Fruit fly (Drosophila melanogaster) whole organism, embryonic: ENCODE results near the gene CG42710.

Experiments used
- CG10274 ChIP-seq: fragments of 200-800 bp; sonication (Bioruptor generic); optimal IDR thresholded peaks from 3 replicates; lab custom pipeline; 2017; ENCODE audit warnings: missing biosample characterization, mild to moderate bottlenecking, missing genetic modification characterization
- CG10543 ChIP-seq: fragments of 200-800 bp; sonication (Bioruptor generic); optimal IDR thresholded peaks from 3 replicates; lab custom pipeline; 2017; ENCODE audit warnings: missing biosample characterization, mild to moderate bottlenecking, missing genetic modification characterization, moderate library complexity
- CG11504 ChIP-seq: fragments of 200-800 bp; sonication (Bioruptor generic); optimal IDR thresholded peaks from 3 replicates; lab custom pipeline; 2019; ENCODE audit warnings: missing biosample characterization, mild to moderate bottlenecking, missing genetic modification characterization, moderate library complexity
- CG11560 ChIP-seq: fragments of 200-800 bp; sonication (Bioruptor generic); IDR thresholded peaks from 3 replicates; pipeline ENCODE4 v1.3.6; 2022; ENCODE audit warnings: missing biosample characterization, missing genetic modification characterization
- CG12155 ChIP-seq: fragments of 200-800 bp; sonication (Bioruptor generic); optimal IDR thresholded peaks from 3 replicates; lab custom pipeline; 2016; ENCODE audit warnings: missing biosample characterization, missing genetic modification characterization
- CG12391 ChIP-seq: fragments of 200-800 bp; sonication (Bioruptor generic); optimal IDR thresholded peaks from 3 replicates; lab custom pipeline; 2018; ENCODE audit warnings: missing biosample characterization, mild to moderate bottlenecking, missing genetic modification characterization, moderate library complexity
- CG13287 ChIP-seq: fragments of 200-800 bp; sonication (Bioruptor generic); IDR thresholded peaks from 2 replicates; pipeline ENCODE4 v1.3.6; 2022; ENCODE audit warnings: missing biosample characterization, missing genetic modification characterization; ENCODE audit not compliant: partially characterized antibody
- CG13624 ChIP-seq: fragments of 200-800 bp; sonication (Bioruptor generic); optimal IDR thresholded peaks from 2 replicates; lab custom pipeline; 2016; ENCODE audit warnings: missing biosample characterization, missing genetic modification characterization
- CG15601 ChIP-seq: fragments of 200-800 bp; sonication (Bioruptor generic); optimal IDR thresholded peaks from 3 replicates; lab custom pipeline; 2019; ENCODE audit warnings: missing biosample characterization, mild to moderate bottlenecking, missing genetic modification characterization, moderate library complexity
- CG17186 ChIP-seq: fragments of 200-800 bp; sonication (Bioruptor generic); optimal IDR thresholded peaks from 3 replicates; lab custom pipeline; 2017; ENCODE audit warnings: missing biosample characterization, missing genetic modification reagents, missing genetic modification characterization
- CG2116 ChIP-seq: fragments of 200-800 bp; sonication (Bioruptor generic); optimal IDR thresholded peaks from 3 replicates; lab custom pipeline; 2018; ENCODE audit warnings: missing biosample characterization, mild to moderate bottlenecking, missing genetic modification characterization
- CG31365 ChIP-seq: fragments of 200-800 bp; sonication (Bioruptor generic); optimal IDR thresholded peaks from 2 replicates; lab custom pipeline; 2018; ENCODE audit warnings: missing biosample characterization, mild to moderate bottlenecking, missing genetic modification characterization
- CG32532 ChIP-seq: fragments of 200-800 bp; sonication (Bioruptor generic); IDR thresholded peaks from 2 replicates; pipeline ENCODE4 v1.3.6; 2022; ENCODE audit warnings: missing biosample characterization, missing genetic modification characterization
- CG32772 ChIP-seq: fragments of 200-800 bp; sonication (Bioruptor generic); IDR thresholded peaks from 2 replicates; pipeline ENCODE4 v1.3.6; 2022; ENCODE audit warnings: missing biosample characterization, missing genetic modification characterization
- CG3281 ChIP-seq: fragments of 200-800 bp; sonication (Bioruptor generic); optimal IDR thresholded peaks from 3 replicates; lab custom pipeline; 2017; ENCODE audit warnings: missing biosample characterization, mild to moderate bottlenecking, missing genetic modification characterization
- CG3847 ChIP-seq: fragments of 200-800 bp; sonication (Bioruptor generic); IDR thresholded peaks from 2 replicates; pipeline ENCODE4 v1.3.6; 2022; ENCODE audit warnings: missing biosample characterization, missing genetic modification characterization
- CG42726 ChIP-seq: fragments of 200-800 bp; sonication (Bioruptor generic); IDR thresholded peaks from 2 replicates; pipeline ENCODE4 v1.3.6; 2022; ENCODE audit warnings: missing biosample characterization, missing genetic modification characterization; ENCODE audit not compliant: partially characterized antibody
- CG6272 ChIP-seq: fragments of 200-800 bp; sonication (Bioruptor generic); IDR thresholded peaks from 2 replicates; pipeline ENCODE4 v1.3.6; 2022; ENCODE audit warnings: missing biosample characterization, missing genetic modification characterization
- CG9609 ChIP-seq: fragments of 200-800 bp; sonication (Bioruptor generic); optimal IDR thresholded peaks from 3 replicates; lab custom pipeline; 2016; ENCODE audit warnings: missing biosample characterization, missing genetic modification characterization
- CG9932 ChIP-seq: fragments of 200-800 bp; sonication (Bioruptor generic); IDR thresholded peaks from 2 replicates; pipeline ENCODE4 v1.3.6; 2022; ENCODE audit warnings: missing biosample characterization, missing genetic modification characterization
- CTCF ChIP-seq: fragments of 200-800 bp; sonication (Bioruptor generic); optimal IDR thresholded peaks from 2 replicates; lab custom pipeline; 2017; ENCODE audit warnings: missing biosample characterization, mild to moderate bottlenecking, missing genetic modification characterization, moderate library complexity
- CoRest ChIP-seq: fragments of 200-800 bp; sonication (Bioruptor generic); optimal IDR thresholded peaks from 3 replicates; lab custom pipeline; 2018; ENCODE audit warnings: missing biosample characterization, mild to moderate bottlenecking, missing genetic modification characterization, moderate library complexity
- D19A ChIP-seq: fragments of 200-800 bp; optimal IDR thresholded peaks from 3 replicates; lab custom pipeline; 2019; ENCODE audit warnings: missing biosample characterization, mild to moderate bottlenecking, missing genetic modification characterization, moderate library complexity
- Dek ChIP-seq: fragments of 200-800 bp; sonication (Bioruptor generic); optimal IDR thresholded peaks from 3 replicates; lab custom pipeline; 2019; ENCODE audit warnings: missing biosample characterization, mild to moderate bottlenecking, missing genetic modification characterization, moderate library complexity
- GATAe ChIP-seq: fragments of 200-800 bp; sonication (Bioruptor generic); conservative IDR thresholded peaks from 2 replicates; pipeline ENCODE4 v1.3.6; 2022; ENCODE audit warnings: missing biosample characterization, missing genetic modification characterization
- HLHmδ ChIP-seq: fragments of 200-800 bp; sonication (Bioruptor generic); optimal IDR thresholded peaks from 2 replicates; lab custom pipeline; 2018; ENCODE audit warnings: missing biosample characterization, mild to moderate bottlenecking, missing genetic modification characterization, moderate library complexity
- Lhr ChIP-seq: fragments of 200-800 bp; sonication (Bioruptor generic); optimal IDR thresholded peaks from 3 replicates; lab custom pipeline; 2017; ENCODE audit warnings: mild to moderate bottlenecking, missing biosample characterization, missing genetic modification reagents, missing genetic modification characterization
- MBD-R2 ChIP-seq: fragments of 200-800 bp; sonication (Bioruptor generic); IDR thresholded peaks from 2 replicates; pipeline ENCODE4 v1.3.6; 2022; ENCODE audit warnings: missing biosample characterization, missing genetic modification characterization
- Mrtf ChIP-seq: fragments of 200-800 bp; sonication (Bioruptor generic); IDR thresholded peaks from 3 replicates; pipeline ENCODE4 v1.3.6; 2022; ENCODE audit warnings: missing biosample characterization, missing genetic modification characterization
- Nf-YC ChIP-seq: fragments of 200-800 bp; optimal IDR thresholded peaks from 3 replicates; lab custom pipeline; 2019; ENCODE audit warnings: missing biosample characterization, mild to moderate bottlenecking, missing genetic modification characterization, moderate library complexity
- PHDP ChIP-seq: fragments of 200-800 bp; sonication (Bioruptor generic); optimal IDR thresholded peaks from 3 replicates; lab custom pipeline; 2018; ENCODE audit warnings: missing biosample characterization, mild to moderate bottlenecking, missing genetic modification characterization, moderate library complexity
- Sry-β ChIP-seq: fragments of 200-800 bp; sonication (Bioruptor generic); optimal IDR thresholded peaks from 2 replicates; lab custom pipeline; 2018; ENCODE audit warnings: missing biosample characterization, mild to moderate bottlenecking, missing genetic modification characterization, moderate library complexity
- Ssrp ChIP-seq: fragments of 200-800 bp; sonication (Bioruptor generic); optimal IDR thresholded peaks from 2 replicates; lab custom pipeline; 2018; ENCODE audit warnings: missing biosample characterization, mild to moderate bottlenecking, missing genetic modification characterization, moderate library complexity
- cg ChIP-seq: fragments of 200-800 bp; sonication (Bioruptor generic); optimal IDR thresholded peaks from 3 replicates; lab custom pipeline; 2019; ENCODE audit warnings: missing biosample characterization, mild to moderate bottlenecking, missing genetic modification characterization, moderate library complexity
- chif ChIP-seq, 2 experiments: fragments of 200-800 bp; sonication (Bioruptor generic); optimal IDR thresholded peaks; 3 replicates each; lab custom pipeline; 2016; ENCODE audit warnings: missing biosample characterization in 2 of 2, missing genetic modification characterization in 2 of 2
- crp ChIP-seq, 2 experiments: fragments of 200-800 bp; sonication (Bioruptor generic); optimal IDR thresholded peaks; 2 replicates in 1 of 2; 3 replicates in 1 of 2; lab custom pipeline; 2017; ENCODE audit warnings: missing biosample characterization in 2 of 2, missing genetic modification characterization in 2 of 2, mild to moderate bottlenecking in 1 of 2, moderate library complexity in 1 of 2
- da ChIP-seq: fragments of 200-800 bp; sonication (Bioruptor generic); optimal IDR thresholded peaks from 2 replicates; lab custom pipeline; 2016; ENCODE audit warnings: missing biosample characterization, missing genetic modification characterization
- danr ChIP-seq: fragments of 200-800 bp; sonication (Bioruptor generic); IDR thresholded peaks from 2 replicates; pipeline ENCODE4 v1.3.6; 2022; ENCODE audit warnings: missing biosample characterization, missing genetic modification characterization
- ewg ChIP-seq: fragments of 200-800 bp; sonication (Bioruptor generic); optimal IDR thresholded peaks from 3 replicates; lab custom pipeline; 2017; ENCODE audit warnings: mild to moderate bottlenecking, missing biosample characterization, missing genetic modification reagents, missing genetic modification characterization
- exex ChIP-seq: fragments of 200-800 bp; sonication (Bioruptor generic); optimal IDR thresholded peaks from 4 replicates; lab custom pipeline; 2018; ENCODE audit warnings: missing biosample characterization, mild to moderate bottlenecking, missing genetic modification characterization, moderate library complexity
- eyg ChIP-seq: fragments of 200-800 bp; sonication (Bioruptor generic); optimal IDR thresholded peaks from 3 replicates; lab custom pipeline; 2016; ENCODE audit warnings: missing biosample characterization, missing genetic modification characterization
- gsb-n ChIP-seq: fragments of 200-800 bp; sonication (Bioruptor generic); optimal IDR thresholded peaks from 3 replicates; lab custom pipeline; 2018; ENCODE audit warnings: missing biosample characterization, mild to moderate bottlenecking, missing genetic modification characterization
- knrl ChIP-seq: fragments of 200-800 bp; sonication (Bioruptor generic); IDR thresholded peaks from 3 replicates; pipeline ENCODE4 v1.3.6; 2022; ENCODE audit warnings: missing biosample characterization, missing genetic modification characterization; ENCODE audit not compliant: partially characterized antibody
- nom ChIP-seq: fragments of 200-800 bp; sonication (Bioruptor generic); optimal IDR thresholded peaks from 2 replicates; lab custom pipeline; 2017; ENCODE audit warnings: missing biosample characterization, missing genetic modification characterization, mild to moderate bottlenecking, moderate library complexity, missing genetic modification reagents
- onecut ChIP-seq: fragments of 200-800 bp; sonication (Bioruptor generic); IDR thresholded peaks from 2 replicates; pipeline ENCODE4 v1.3.6; 2022; ENCODE audit warnings: missing biosample characterization, missing genetic modification characterization
- peb ChIP-seq: fragments of 200-800 bp; sonication (Bioruptor generic); IDR thresholded peaks from 2 replicates; pipeline ENCODE4 v1.3.6; 2022; ENCODE audit warnings: missing biosample characterization, missing genetic modification characterization
- pfk ChIP-seq: fragments of 200-800 bp; sonication (Bioruptor generic); optimal IDR thresholded peaks from 2 replicates; lab custom pipeline; 2018; ENCODE audit warnings: missing biosample characterization, mild to moderate bottlenecking, missing genetic modification characterization, moderate library complexity
- run ChIP-seq: fragments of 200-800 bp; sonication (Bioruptor generic); optimal IDR thresholded peaks from 3 replicates; lab custom pipeline; 2018; ENCODE audit warnings: missing biosample characterization, mild to moderate bottlenecking, missing genetic modification characterization
- slbo ChIP-seq: fragments of 200-800 bp; sonication (Bioruptor generic); IDR thresholded peaks from 2 replicates; pipeline ENCODE4 v1.3.6; 2022; ENCODE audit warnings: missing biosample characterization, missing genetic modification characterization
- tup ChIP-seq: fragments of 200-800 bp; sonication (Bioruptor generic); optimal IDR thresholded peaks from 2 replicates; lab custom pipeline; 2016; ENCODE audit warnings: missing biosample characterization, mild to moderate bottlenecking, missing genetic modification characterization, moderate library complexity
- yki ChIP-seq: fragments of >200 bp; optimal IDR thresholded peaks from 3 replicates; lab custom pipeline; 2018

Gene CG42710

DNA sequence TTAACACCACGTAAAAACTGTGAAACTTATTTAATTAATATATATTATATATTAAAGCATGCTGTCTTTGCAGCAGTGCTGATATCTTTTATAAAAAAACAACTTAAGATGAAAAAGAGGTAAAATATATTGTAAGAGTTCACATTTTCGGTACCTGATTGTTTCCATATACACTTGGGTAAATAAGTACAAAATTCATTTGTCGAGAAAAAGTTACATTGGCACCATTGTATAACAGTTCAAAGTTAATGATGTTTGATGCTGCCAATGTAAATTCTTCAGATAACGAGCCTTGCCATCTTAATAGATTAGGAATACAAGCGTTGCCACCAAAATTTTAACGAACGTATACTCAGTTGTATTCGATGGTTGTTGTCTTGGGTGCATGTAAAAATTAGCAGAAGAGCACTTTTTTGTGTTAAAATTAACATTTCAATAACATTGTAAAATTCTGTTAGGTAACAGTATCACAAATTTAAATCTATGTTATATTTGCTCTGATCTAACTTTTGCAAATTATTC is 41.5 kb downstream of the CG42710 start (continued):
- peak; percentile 38 for TF ChIP-seq CG2116
- no peak for TF ChIP-seq CG11560 (tag; lab: Robert Waterston, UW)
- TF ChIP-seq MBD-R2 (GFP tag; lab: Robert Waterston, UW), result no peak
- no peak for TF ChIP-seq ewg (GFP tag; lab: Kevin White, UChicago)
- no peak for TF ChIP-seq CG9609 (GFP tag; lab: Kevin White, UChicago)
- TF ChIP-seq D19A (tag; lab: Kevin White, UChicago), result no peak
- no peak for TF ChIP-seq pfk
- TF ChIP-seq nom, result no peak
- TF ChIP-seq CG9932 (GFP tag; lab: Robert Waterston, UW), result no peak
- no peak for TF ChIP-seq CG32532 (GFP tag; lab: Robert Waterston, UW)
- TF ChIP-seq tup (GFP tag; lab: Kevin White, UChicago), result no peak
- no peak for TF ChIP-seq eyg (GFP tag; lab: Kevin White, UChicago)
- TF ChIP-seq da (GFP tag; lab: Kevin White, UChicago), result no peak
- peak; percentile 29 for TF ChIP-seq CG15601 (tag; lab: Kevin White, UChicago)
- peak; percentile 76 for TF ChIP-seq CG3847 (GFP tag; lab: Robert Waterston, UW)
- TF ChIP-seq onecut (GFP tag; lab: Robert Waterston, UW), result no peak
- TF ChIP-seq gsb-n (tag; lab: Kevin White, UChicago), result no peak
- TF ChIP-seq CG3281, result no peak
- TF ChIP-seq Dek (tag; lab: Kevin White, UChicago), result no peak
- no peak; the same call in 2 of the 3 replicates for TF ChIP-seq knrl
- TF ChIP-seq CG31365 (tag; lab: Kevin White, UChicago), result no peak
- no peak for TF ChIP-seq HLHmδ (GFP tag; lab: Kevin White, UChicago)
- no peak for TF ChIP-seq cg (GFP tag; lab: Kevin White, UChicago)
- no peak for TF ChIP-seq Mrtf (GFP tag; lab: Robert Waterston, UW)
- peak; percentile 23 for TF ChIP-seq Nf-YC (tag; lab: Kevin White, UChicago)
- TF ChIP-seq CG12155 (GFP tag; lab: Kevin White, UChicago), result no peak
- no peak for TF ChIP-seq chif (GFP tag; optimal IDR thresholded peaks at IDR 0.05; lab: Kevin White, UChicago)
- TF ChIP-seq danr (GFP tag; lab: Robert Waterston, UW), result no peak
- no peak for TF ChIP-seq run (tag; lab: Kevin White, UChicago)
- no peak for TF ChIP-seq Ssrp
- no peak for TF ChIP-seq crp (GFP tag; optimal IDR thresholded peaks at IDR 0.05; lab: Kevin White, UChicago)
- no peak for TF ChIP-seq CG32772 (GFP tag; lab: Robert Waterston, UW)
- no peak for TF ChIP-seq peb (GFP tag; lab: Robert Waterston, UW)
- TF ChIP-seq GATAe (GFP tag; lab: Robert Waterston, UW), result no peak
- TF ChIP-seq exex, result peak; percentile 1
- TF ChIP-seq PHDP (tag; lab: Kevin White, UChicago), result no peak
- TF ChIP-seq CG10274 (GFP tag; lab: Kevin White, UChicago), result no peak
- 0 out of 2 replicates have a peak, but pooled peaks have one; percentile 14 for TF ChIP-seq slbo (GFP tag; lab: Robert Waterston, UW)
- peak; percentile 8 for TF ChIP-seq CG11504 (tag; lab: Kevin White, UChicago)
- no peak; the same call in 1 of the 2 replicates for TF ChIP-seq CG13287
- TF ChIP-seq CG42726 (GFP tag; lab: Robert Waterston, UW), result peak; percentile 39; the same call in 1 of the 2 replicates
- no peak for TF ChIP-seq CG13624 (GFP tag; lab: Kevin White, UChicago)
- no peak for TF ChIP-seq CG6272 (GFP tag; lab: Robert Waterston, UW)
- TF ChIP-seq CG12391, result peak; percentile 9
- TF ChIP-seq Lhr (GFP tag; lab: Kevin White, UChicago), result peak; percentile 54
- peak; percentile 2 for TF ChIP-seq yki (lab: Kevin White, UChicago)
- TF ChIP-seq CoRest (tag; lab: Kevin White, UChicago), result peak; percentile 5
- TF ChIP-seq Sry-β (GFP tag; lab: Kevin White, UChicago), result peak; percentile 81
- TF ChIP-seq CTCF (GFP tag; lab: Kevin White, UChicago), result peak; percentile 77
- no peak for TF ChIP-seq CG10543
- TF ChIP-seq CG17186, result peak; percentile 43
